Worm (Caenorhabditis elegans) whole organism, L2 larva: ENCODE results near the gene cyn-3.
A peak's percentile ranks its signal among the peaks of the same experiment; 100 is the strongest.
"Not testable (repeated sequence)": the region's sequence is repeated elsewhere in the genome, so short reads cannot be mapped to it uniquely, and the experiment has no call there.

Experiments
- C34F6.9 ChIP-seq: fragments of 150-350 bp; optimal IDR thresholded peaks from 2 replicates; lab custom pipeline; 2014; ENCODE audit warnings: missing biosample characterization, missing genetic modification characterization
- Y55F3AM.14 ChIP-seq: fragments of 200-800 bp; sonication (Bioruptor generic); optimal IDR thresholded peaks from 2 replicates; lab custom pipeline; 2018; ENCODE audit warnings: mild to moderate bottlenecking, missing genetic modification characterization, missing compliant biosample characterization
- ZK546.5 ChIP-seq: sonication (generic microtip); optimal IDR thresholded peaks from 2 replicates; lab custom pipeline; 2017; ENCODE audit warnings: missing biosample characterization, missing genetic modification characterization
- ceh-82 ChIP-seq: fragments of 150-350 bp; optimal IDR thresholded peaks from 2 replicates; lab custom pipeline; 2014; ENCODE audit warnings: missing biosample characterization, missing genetic modification characterization
- crh-2 ChIP-seq: sonication (generic microtip); optimal IDR thresholded peaks from 2 replicates; lab custom pipeline; 2017; ENCODE audit warnings: missing biosample characterization, missing genetic modification characterization
- fos-1 ChIP-seq: fragments of 150-350 bp; optimal IDR thresholded peaks from 2 replicates; lab custom pipeline; 2014; ENCODE audit warnings: missing biosample characterization, missing genetic modification characterization
- gmeb-1 ChIP-seq: fragments of 150-350 bp; optimal IDR thresholded peaks from 2 replicates; lab custom pipeline; 2014; ENCODE audit warnings: missing biosample characterization, missing genetic modification characterization
- lin-11 ChIP-seq: fragments of 150-350 bp; sonication (generic microtip); optimal IDR thresholded peaks from 2 replicates; lab custom pipeline; 2014; ENCODE audit warnings: missing biosample characterization, missing genetic modification characterization, inconsistent platforms, mixed read lengths
- lin-39 ChIP-seq: fragments of 150-350 bp; optimal IDR thresholded peaks from 2 replicates; lab custom pipeline; 2014; ENCODE audit warnings: missing biosample characterization, missing genetic modification reagents, missing genetic modification characterization
- lsy-2 ChIP-seq, 2 experiments: fragments of 150-350 bp in 1 of 2; sonication (generic microtip) in 1 of 2; optimal IDR thresholded peaks; 2 replicates each; lab custom pipeline; 2014 to 2017; ENCODE audit warnings: missing biosample characterization in 2 of 2, missing genetic modification characterization in 2 of 2
- mbf-1 ChIP-seq: sonication (generic microtip); optimal IDR thresholded peaks from 2 replicates; lab custom pipeline; 2017; ENCODE audit warnings: missing biosample characterization, missing genetic modification characterization
- mdl-1 ChIP-seq, 2 experiments: fragments of 150-350 bp in 1 of 2; sonication (generic microtip) in 1 of 2; optimal IDR thresholded peaks; 2 replicates each; lab custom pipeline; 2017; ENCODE audit warnings: missing biosample characterization in 2 of 2, missing genetic modification characterization in 2 of 2
- nhr-12 ChIP-seq: fragments of 150-350 bp; optimal IDR thresholded peaks from 2 replicates; lab custom pipeline; 2014; ENCODE audit warnings: missing biosample characterization, missing genetic modification characterization
- nhr-129 ChIP-seq: fragments of 150-350 bp; optimal IDR thresholded peaks from 2 replicates; lab custom pipeline; 2014; ENCODE audit warnings: missing biosample characterization, missing genetic modification characterization
- nhr-21 ChIP-seq: fragments of 150-350 bp; optimal IDR thresholded peaks from 2 replicates; lab custom pipeline; 2014; ENCODE audit warnings: missing biosample characterization, missing genetic modification characterization
- nhr-6 ChIP-seq: fragments of 150-350 bp; optimal IDR thresholded peaks from 2 replicates; lab custom pipeline; 2014; ENCODE audit warnings: missing biosample characterization, missing genetic modification characterization
- nhr-77 ChIP-seq: fragments of 150-350 bp; optimal IDR thresholded peaks from 2 replicates; lab custom pipeline; 2014; ENCODE audit warnings: missing biosample characterization, missing genetic modification characterization
- sem-4 ChIP-seq: fragments of 150-350 bp; optimal IDR thresholded peaks from 2 replicates; lab custom pipeline; 2014; ENCODE audit warnings: missing biosample characterization, missing genetic modification reagents, missing genetic modification characterization
- skn-1 ChIP-seq: sonication (generic microtip); optimal IDR thresholded peaks from 2 replicates; lab custom pipeline; 2017; ENCODE audit warnings: missing biosample characterization, missing genetic modification characterization
- sma-3 ChIP-seq: sonication (generic microtip); optimal IDR thresholded peaks from 2 replicates; lab custom pipeline; 2016; ENCODE audit warnings: missing genetic modification reagents, missing genetic modification characterization, missing compliant biosample characterization
- snpc-4 ChIP-seq: fragments of 150-350 bp; optimal IDR thresholded peaks from 2 replicates; lab custom pipeline; 2014; ENCODE audit warnings: missing biosample characterization, missing genetic modification characterization
- unc-39 ChIP-seq: fragments of 150-350 bp; optimal IDR thresholded peaks from 2 replicates; lab custom pipeline; 2014; ENCODE audit warnings: missing biosample characterization, missing genetic modification characterization
- unc-55 ChIP-seq: fragments of 150-350 bp; sonication (generic microtip); optimal IDR thresholded peaks from 3 replicates; lab custom pipeline; 2014; ENCODE audit warnings: missing biosample characterization, missing genetic modification reagents, missing genetic modification characterization
- unc-62 ChIP-seq: fragments of 150-350 bp; optimal IDR thresholded peaks from 2 replicates; lab custom pipeline; 2014; ENCODE audit warnings: missing biosample characterization, missing genetic modification reagents, missing genetic modification characterization
- zag-1 ChIP-seq: fragments of 150-350 bp; optimal IDR thresholded peaks from 2 replicates; lab custom pipeline; 2014; ENCODE audit warnings: missing biosample characterization, missing genetic modification characterization
- ztf-1 ChIP-seq: fragments of 200-800 bp; sonication (Bioruptor generic); conservative IDR thresholded peaks from 2 replicates; pipeline ENCODE4 v1.3.6; 2022; ENCODE audit warnings: missing genetic modification characterization, missing compliant biosample characterization
- ztf-11 ChIP-seq: sonication (generic microtip); optimal IDR thresholded peaks from 2 replicates; lab custom pipeline; 2017; ENCODE audit warnings: missing biosample characterization, missing genetic modification characterization

The cyn-3 gene

DNA sequence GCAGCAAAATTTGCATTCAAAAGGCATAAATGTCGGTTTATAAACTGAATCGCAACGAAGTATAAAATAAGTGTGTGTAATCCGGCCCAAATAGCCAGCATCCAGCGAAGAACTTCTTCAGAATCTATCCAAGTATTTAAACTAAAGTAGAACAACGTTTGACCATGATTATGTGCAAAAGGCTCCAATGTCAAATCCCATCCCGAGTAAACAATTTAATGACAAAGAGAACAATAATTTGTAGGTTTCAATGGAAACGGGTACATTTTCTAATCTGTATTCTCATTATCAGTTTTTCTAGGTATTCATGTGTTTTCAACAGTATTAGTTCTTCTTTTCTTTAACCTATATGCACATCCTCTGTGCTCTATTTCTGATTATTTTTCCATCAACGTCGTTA, 18.0 kb downstream of the cyn-3 start, which contains the start of gene C41G6.12:
Gene C41G6.12 (minus strand): TSS at position 101 of the 400 bp plus-strand sequence.
- TF ChIP-seq ztf-11; ZK546.5 (tag; lab: Kevin White, UChicago); sem-4 (tag; lab: Kevin White, UChicago): not testable (repeated sequence)

DNA sequence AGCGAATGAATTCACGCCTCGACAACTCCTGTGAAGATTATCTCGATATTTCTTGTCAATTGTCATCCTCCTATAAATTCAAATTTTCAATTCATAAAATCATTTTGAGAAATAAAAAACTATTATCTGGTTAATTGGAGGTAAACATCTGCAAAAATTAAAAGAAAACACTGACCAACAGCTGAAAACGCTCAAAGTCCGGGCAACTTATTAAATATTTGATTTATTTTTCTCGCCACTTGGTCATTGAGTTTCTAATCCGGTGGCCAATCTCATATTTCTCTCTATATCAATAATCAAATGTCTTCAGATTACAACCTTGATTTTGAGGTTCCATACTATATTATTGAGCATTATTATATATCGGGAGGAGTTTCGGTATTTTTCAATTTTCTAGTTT, 22.1 kb downstream of the cyn-3 start, which contains the start of gene sri-24:
Gene sri-24 (plus strand): TSS at position 301 of the 400 bp plus-strand sequence.
- not testable (repeated sequence) for TF ChIP-seq lsy-2 (tag; optimal IDR thresholded peaks at IDR 0.05; lab: Kevin White, UChicago); unc-39 (tag; lab: Kevin White, UChicago); sma-3 (GFP tag; lab: Kevin White, UChicago)
- TF ChIP-seq, all 48 proteins: peak for 0; not testable (repeated sequence) for 48

DNA sequence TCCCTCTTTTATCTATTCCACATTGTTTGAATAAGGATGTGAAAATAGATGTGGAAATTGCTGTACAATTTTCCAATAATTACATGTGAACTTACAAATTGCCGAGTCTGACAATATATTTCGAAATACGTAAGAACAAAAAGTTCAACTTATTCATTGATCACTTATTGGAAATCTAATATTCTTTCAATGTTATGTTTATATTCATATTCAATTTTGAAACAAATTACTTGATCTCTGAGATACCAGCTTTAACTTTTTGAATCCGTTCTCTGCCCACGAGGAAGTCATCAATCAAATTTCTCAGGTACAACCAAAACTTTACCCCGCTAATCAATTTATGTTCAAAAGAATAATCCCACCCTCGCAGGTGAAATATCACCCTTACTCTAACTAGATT, 25.4 kb downstream of the cyn-3 start, which contains the start of gene sri-26:
Gene sri-26 (plus strand): TSS at position 301 of the 400 bp plus-strand sequence.
- not testable (repeated sequence) for TF ChIP-seq gmeb-1, nhr-77, zag-1 (tag; lab: Kevin White, UChicago)

DNA sequence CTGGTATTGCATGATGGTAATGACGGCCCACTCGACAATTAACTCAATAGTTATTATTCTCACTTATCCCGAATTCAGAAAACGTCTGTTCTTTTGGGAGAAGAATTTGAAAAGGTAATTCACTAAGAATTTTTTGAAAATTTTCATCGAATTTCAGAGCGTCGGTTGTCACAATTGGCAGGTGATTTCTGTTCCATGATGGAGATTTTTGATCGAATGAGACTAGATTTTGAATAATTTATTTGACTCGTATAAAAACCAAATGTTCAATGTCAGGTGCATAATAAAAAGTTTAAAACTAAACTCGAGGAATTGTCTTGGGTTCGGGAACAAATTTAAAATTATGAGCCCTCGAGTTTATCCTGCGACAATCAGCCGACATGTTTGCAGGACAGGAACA, 27.0 kb downstream of the cyn-3 start, which contains the start of gene sri-25:
Gene sri-25 (plus strand): TSS at position 301 of the 400 bp plus-strand sequence.
- TF ChIP-seq unc-62 (GFP tag; lab: Kevin White, UChicago) (no peak), skn-1 (tag; lab: Kevin White, UChicago) (no peak), crh-2 (tag; lab: Kevin White, UChicago) (no peak), nhr-21 (tag; lab: Kevin White, UChicago) (no peak), lin-11 (tag; lab: Kevin White, UChicago) (no peak), sem-4 (tag; lab: Kevin White, UChicago) (no peak), snpc-4 (no peak), gmeb-1 (tag; lab: Kevin White, UChicago) (no peak), ceh-82 (tag; lab: Kevin White, UChicago) (no peak), unc-55 (GFP tag; lab: Kevin White, UChicago) (no peak)
- TF ChIP-seq, all 48 proteins: peak for 0

DNA sequence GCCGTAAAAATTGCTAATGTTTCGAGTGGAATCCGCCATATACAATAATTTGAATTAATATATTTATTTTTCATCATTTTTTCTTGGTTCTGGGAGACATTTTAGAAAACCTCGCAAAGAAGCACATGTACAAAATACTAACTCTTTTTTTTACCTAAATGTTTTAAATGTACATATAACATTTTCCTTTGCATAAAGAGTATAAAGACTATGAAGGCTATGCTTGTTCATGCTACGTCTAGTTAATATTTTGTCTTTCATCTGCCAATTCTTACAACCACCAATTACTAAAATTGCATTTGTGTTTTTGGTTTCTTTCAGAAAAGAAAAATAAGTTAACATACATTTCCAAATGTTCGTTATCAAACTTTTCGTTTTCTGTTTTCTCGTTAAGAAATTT, 31.6 kb downstream of the cyn-3 start, which contains the start of gene irld-25:
Gene irld-25 (plus strand): TSS at position 301 of the 400 bp plus-strand sequence.
- TF ChIP-seq mbf-1 (no peak), nhr-77 (tag; lab: Kevin White, UChicago) (no peak), nhr-129 (tag; lab: Kevin White, UChicago) (no peak), mdl-1 (tag; optimal IDR thresholded peaks at IDR 0.05; lab: Kevin White, UChicago) (no peak), lin-39 (tag; lab: Kevin White, UChicago) (no peak)
- TF ChIP-seq, all 48 proteins: peak for 0

DNA sequence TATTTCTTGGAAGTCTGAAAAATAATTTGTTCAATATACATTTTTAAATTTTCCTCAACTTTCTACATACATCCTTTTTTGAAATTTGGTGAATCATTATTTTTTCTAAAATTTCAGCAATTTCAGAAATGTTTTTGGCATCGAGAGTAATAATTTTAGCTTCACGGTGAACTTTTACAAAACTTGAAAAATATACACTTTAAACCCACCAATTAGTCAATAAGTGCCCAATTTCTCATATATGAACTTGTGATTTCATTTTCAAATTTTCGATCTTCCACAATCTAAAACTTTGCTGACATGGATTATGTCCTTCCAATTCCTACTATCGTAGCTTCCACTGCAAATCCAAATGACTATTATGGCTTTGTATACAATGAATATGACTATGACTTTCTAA, 33.9 kb downstream of the cyn-3 start, which contains the start of gene srw-24:
Gene srw-24 (plus strand): TSS at position 301 of the 400 bp plus-strand sequence.
- TF ChIP-seq sma-3 (GFP tag; lab: Kevin White, UChicago) (no peak), zag-1 (tag; lab: Kevin White, UChicago) (no peak), ztf-11 (no peak), ztf-1 (no peak), lin-11 (tag; lab: Kevin White, UChicago) (no peak), nhr-6 (no peak), nhr-12 (tag; lab: Kevin White, UChicago) (no peak)

DNA sequence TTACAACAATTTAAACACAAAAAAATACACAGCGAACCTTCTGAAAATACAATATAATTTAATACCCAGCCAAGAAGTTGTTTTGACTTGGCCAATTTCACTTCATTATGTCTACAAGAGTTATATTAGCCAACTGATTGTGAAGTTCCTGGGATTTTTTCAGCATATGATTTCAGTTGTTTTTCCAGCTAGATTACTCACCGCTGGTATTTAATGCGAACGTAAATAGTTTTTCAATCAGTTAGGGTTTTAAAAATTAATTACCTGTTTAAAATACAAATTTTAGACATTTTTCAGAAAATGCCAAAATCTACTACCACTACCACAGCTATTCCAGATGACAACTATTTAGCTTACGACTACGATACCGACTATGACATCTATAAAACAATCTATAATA, 35.9 kb downstream of the cyn-3 start, which contains the start of gene srw-14:
Gene srw-14 (plus strand): TSS at position 301 of the 400 bp plus-strand sequence.
- TF ChIP-seq Y55F3AM.14 (GFP tag; lab: Kevin White, UChicago), result no peak
- no peak for TF ChIP-seq C34F6.9
- TF ChIP-seq nhr-6, result no peak
- no peak for TF ChIP-seq nhr-77 (tag; lab: Kevin White, UChicago)
- TF ChIP-seq, all 48 proteins: peak for 0

DNA sequence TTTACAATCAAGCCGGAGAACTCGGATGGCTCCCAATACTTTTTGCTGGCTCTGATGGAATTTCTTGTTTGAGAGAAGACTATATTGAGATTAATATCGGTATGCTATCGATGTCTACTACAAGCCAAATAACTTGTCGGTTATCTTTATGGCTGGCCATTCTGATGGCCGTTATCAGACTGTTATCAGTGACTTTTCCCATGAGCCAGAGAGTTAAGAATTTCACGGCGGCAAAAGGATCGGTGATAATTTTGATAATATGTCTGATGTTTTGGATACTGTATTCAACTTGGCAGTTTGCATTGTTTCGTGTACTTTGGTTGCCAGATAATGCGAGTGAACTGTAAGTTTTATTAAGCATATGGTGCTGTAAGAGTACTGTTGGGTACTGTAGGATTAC, 36.5 kb downstream of the cyn-3 start:
- TF ChIP-seq fos-1 (peak; percentile 74), skn-1 (tag; lab: Kevin White, UChicago) (no peak)
